Worm (Caenorhabditis elegans) whole organism, late embryonic: Measurements from ENCODE around the gene C13F10.8.
A peak's percentile ranks its signal among the peaks of the same experiment; 100 is the strongest.

Source experiments
- K09A11.1 ChIP-seq: sonication (generic microtip); optimal IDR thresholded peaks from 2 replicates; lab custom pipeline; 2017; ENCODE audit warnings: antibody characterized with exemption, mild to moderate bottlenecking, missing genetic modification characterization, missing compliant biosample characterization; ENCODE audit not compliant: insufficient read depth
- T23F11.4 ChIP-seq: fragments of 200-800 bp; sonication (Bioruptor generic); optimal IDR thresholded peaks from 2 replicates; lab custom pipeline; 2018; ENCODE audit warnings: mild to moderate bottlenecking, missing genetic modification characterization, missing compliant biosample characterization
- Y22D7AL.16 ChIP-seq: sonication (generic microtip); optimal IDR thresholded peaks from 2 replicates; lab custom pipeline; 2016; ENCODE audit warnings: missing genetic modification characterization, missing compliant biosample characterization
- ceh-18 ChIP-seq: sonication (generic microtip); optimal IDR thresholded peaks from 2 replicates; lab custom pipeline; 2016; ENCODE audit warnings: missing genetic modification characterization, missing compliant biosample characterization
- ceh-19 ChIP-seq: fragments of 200-800 bp; sonication (Bioruptor generic); optimal IDR thresholded peaks from 2 replicates; lab custom pipeline; 2018; ENCODE audit warnings: mild to moderate bottlenecking, missing genetic modification characterization, missing compliant biosample characterization
- ceh-2 ChIP-seq: sonication (generic microtip); optimal IDR thresholded peaks from 2 replicates; lab custom pipeline; 2016; ENCODE audit warnings: missing genotype, missing genetic modification characterization, missing compliant biosample characterization
- ceh-22 ChIP-seq: sonication (generic microtip); optimal IDR thresholded peaks from 2 replicates; lab custom pipeline; 2017; ENCODE audit warnings: missing biosample characterization, missing genetic modification characterization
- ceh-24 ChIP-seq: sonication (generic microtip); optimal IDR thresholded peaks from 2 replicates; lab custom pipeline; 2016; ENCODE audit warnings: mild to moderate bottlenecking, missing genetic modification characterization, missing compliant biosample characterization
- ceh-31 ChIP-seq: sonication (generic microtip); optimal IDR thresholded peaks from 2 replicates; lab custom pipeline; 2016; ENCODE audit warnings: missing genetic modification characterization, missing compliant biosample characterization
- ceh-9 ChIP-seq: sonication (generic microtip); optimal IDR thresholded peaks from 2 replicates; lab custom pipeline; 2016; ENCODE audit warnings: mild to moderate bottlenecking, missing genetic modification characterization, inconsistent platforms, missing compliant biosample characterization
- dve-1 ChIP-seq: sonication (generic microtip); optimal IDR thresholded peaks from 2 replicates; lab custom pipeline; 2017; ENCODE audit warnings: antibody characterized with exemption, mild to moderate bottlenecking, missing genetic modification characterization, missing compliant biosample characterization
- elt-2 ChIP-seq: sonication (generic microtip); optimal IDR thresholded peaks from 2 replicates; lab custom pipeline; 2016; ENCODE audit warnings: missing genetic modification reagents, missing genetic modification characterization, missing compliant biosample characterization
- eyg-1 ChIP-seq: sonication (generic microtip); optimal IDR thresholded peaks from 2 replicates; lab custom pipeline; 2016; ENCODE audit warnings: missing genotype, missing genetic modification characterization, missing compliant biosample characterization
- fax-1 ChIP-seq: sonication (generic microtip); optimal IDR thresholded peaks from 2 replicates; lab custom pipeline; 2016; ENCODE audit warnings: missing genotype, missing genetic modification characterization, missing compliant biosample characterization
- fkh-10 ChIP-seq: fragments of 150-350 bp; optimal IDR thresholded peaks from 2 replicates; lab custom pipeline; 2014; ENCODE audit warnings: missing biosample characterization, missing genetic modification reagents, missing genetic modification characterization
- fkh-6 ChIP-seq: sonication (generic microtip); optimal IDR thresholded peaks from 2 replicates; lab custom pipeline; 2016; ENCODE audit warnings: missing genetic modification characterization, missing compliant biosample characterization
- gmeb-2 ChIP-seq: sonication (generic microtip); optimal IDR thresholded peaks from 2 replicates; lab custom pipeline; 2016; ENCODE audit warnings: missing genetic modification characterization, inconsistent platforms, missing compliant biosample characterization
- hlh-15 ChIP-seq: sonication (generic microtip); optimal IDR thresholded peaks from 2 replicates; lab custom pipeline; 2016; ENCODE audit warnings: missing genetic modification characterization, missing compliant biosample characterization
- hlh-8 ChIP-seq: sonication (generic microtip); optimal IDR thresholded peaks from 2 replicates; lab custom pipeline; 2016; ENCODE audit warnings: missing genotype, missing genetic modification characterization, missing compliant biosample characterization
- lim-6 ChIP-seq: sonication (generic microtip); optimal IDR thresholded peaks from 2 replicates; lab custom pipeline; 2016; ENCODE audit warnings: missing genetic modification characterization, missing compliant biosample characterization
- madf-2 ChIP-seq: sonication (generic microtip); optimal IDR thresholded peaks from 2 replicates; lab custom pipeline; 2017; ENCODE audit warnings: missing genetic modification characterization, missing compliant biosample characterization
- mec-3 ChIP-seq: sonication (generic microtip); optimal IDR thresholded peaks from 2 replicates; lab custom pipeline; 2016; ENCODE audit warnings: borderline replicate concordance, missing genetic modification characterization, missing compliant biosample characterization
- nfya-1 ChIP-seq: sonication (generic microtip); optimal IDR thresholded peaks from 2 replicates; lab custom pipeline; 2017; ENCODE audit warnings: missing genetic modification characterization, mild to moderate bottlenecking, missing compliant biosample characterization, antibody characterized with exemption, moderate library complexity
- npax-4 ChIP-seq: sonication (generic microtip); optimal IDR thresholded peaks from 2 replicates; lab custom pipeline; 2016; ENCODE audit warnings: missing genetic modification characterization, missing compliant biosample characterization
- odd-2 ChIP-seq: sonication (generic microtip); optimal IDR thresholded peaks from 2 replicates; lab custom pipeline; 2017; ENCODE audit warnings: antibody characterized with exemption, mild to moderate bottlenecking, missing genetic modification characterization, missing compliant biosample characterization
- pag-3 ChIP-seq: sonication (generic microtip); optimal IDR thresholded peaks from 2 replicates; lab custom pipeline; 2016; ENCODE audit warnings: missing compliant biosample characterization, missing genetic modification characterization, borderline replicate concordance
- pat-9 ChIP-seq: fragments of 200-800 bp; sonication (Bioruptor generic); optimal IDR thresholded peaks from 2 replicates; lab custom pipeline; 2018; ENCODE audit warnings: mild to moderate bottlenecking, missing genetic modification characterization, moderate library complexity, missing compliant biosample characterization
- pqm-1 ChIP-seq: sonication (generic microtip); optimal IDR thresholded peaks from 2 replicates; lab custom pipeline; 2016; ENCODE audit warnings: missing genetic modification characterization, missing compliant biosample characterization
- pros-1 ChIP-seq: fragments of 150-350 bp; optimal IDR thresholded peaks from 2 replicates; lab custom pipeline; 2014; ENCODE audit warnings: missing biosample characterization, missing genetic modification reagents, missing genetic modification characterization
- ref-2 ChIP-seq: sonication (generic microtip); optimal IDR thresholded peaks from 2 replicates; lab custom pipeline; 2016; ENCODE audit warnings: missing genetic modification characterization, missing compliant biosample characterization
- sdc-2 ChIP-seq: sonication (generic microtip); optimal IDR thresholded peaks from 2 replicates; lab custom pipeline; 2016; ENCODE audit warnings: missing genotype, missing genetic modification characterization, missing compliant biosample characterization
- sox-2 ChIP-seq: fragments of 200-800 bp; sonication (Bioruptor generic); IDR thresholded peaks from 2 replicates; pipeline ENCODE4 v1.3.6; 2022; ENCODE audit warnings: missing genetic modification reagents, missing genetic modification characterization, missing compliant biosample characterization
- sox-4 ChIP-seq: sonication (generic microtip); optimal IDR thresholded peaks from 2 replicates; lab custom pipeline; 2017; ENCODE audit warnings: mild to moderate bottlenecking, missing genetic modification characterization, inconsistent platforms, missing compliant biosample characterization
- tbx-2 ChIP-seq: sonication (generic microtip); optimal IDR thresholded peaks from 2 replicates; lab custom pipeline; 2016; ENCODE audit warnings: missing genetic modification characterization, missing compliant biosample characterization
- tbx-7 ChIP-seq: sonication (generic microtip); optimal IDR thresholded peaks from 2 replicates; lab custom pipeline; 2016; ENCODE audit warnings: missing genotype, missing genetic modification characterization, missing compliant biosample characterization
- ttx-3 ChIP-seq: sonication (generic microtip); optimal IDR thresholded peaks from 2 replicates; lab custom pipeline; 2016; ENCODE audit warnings: missing genetic modification reagents, missing genetic modification characterization, missing compliant biosample characterization
- unc-3 ChIP-seq, 2 experiments: fragments of 200-800 bp in 1 of 2; sonication (Bioruptor generic) in 1 of 2; sonication (generic microtip) in 1 of 2; conservative IDR thresholded peaks in 1 of 2; optimal IDR thresholded peaks in 1 of 2; 2 replicates each; pipeline versions ENCODE4 v1.3.6 to Lab custom; 2016 to 2022; ENCODE audit warnings: missing compliant biosample characterization in 2 of 2, missing genetic modification characterization in 2 of 2, missing genetic modification reagents in 1 of 2
- unc-42 ChIP-seq: sonication (generic microtip); optimal IDR thresholded peaks from 2 replicates; lab custom pipeline; 2016; ENCODE audit warnings: missing genotype, missing genetic modification characterization, missing compliant biosample characterization
- ztf-16 ChIP-seq: sonication (generic microtip); optimal IDR thresholded peaks from 2 replicates; lab custom pipeline; 2017; ENCODE audit warnings: missing genetic modification characterization, missing compliant biosample characterization

Gene C13F10.8

ce11 chrV:7223941-7224340 lies 3.1 kb upstream of the C13F10.8 start, which contains the start of gene C13F10.1 (continued):
- no peak for TF ChIP-seq sox-4
- TF ChIP-seq nfya-1 (tag; lab: Kevin White, UChicago) = peak; percentile 22
- TF ChIP-seq K09A11.1 (tag; lab: Kevin White, UChicago) = no peak
- TF ChIP-seq ceh-2 (tag; lab: Kevin White, UChicago) = no peak
- no peak for TF ChIP-seq Y22D7AL.16 (tag; lab: Kevin White, UChicago)
- no peak for TF ChIP-seq dve-1
- TF ChIP-seq tbx-2 (tag; lab: Kevin White, UChicago) = no peak
- no peak for TF ChIP-seq ceh-24 (tag; lab: Kevin White, UChicago)
- TF ChIP-seq madf-2 = no peak
- TF ChIP-seq mec-3 (tag; lab: Kevin White, UChicago) = no peak
- no peak for TF ChIP-seq fkh-6
- no peak for TF ChIP-seq pqm-1 (tag; lab: Kevin White, UChicago)
- no peak for TF ChIP-seq hlh-15
- TF ChIP-seq pros-1 (tag; lab: Kevin White, UChicago) = no peak
- TF ChIP-seq ceh-19 (GFP tag; lab: Kevin White, UChicago) = no peak
- TF ChIP-seq, all 69 proteins: peak for 7

ce11 chrV:7223152-7223551 lies 2.3 kb upstream of the C13F10.8 start, which contains the start of gene C13F10.7:
Gene C13F10.7 (minus strand): TSS chrV:7223252.
- TF ChIP-seq elt-2 (no peak), ceh-18 (tag; lab: Kevin White, UChicago) (no peak), ceh-22 (tag; lab: Kevin White, UChicago) (no peak), fax-1 (no peak), pros-1 (tag; lab: Kevin White, UChicago) (no peak), fkh-6 (no peak), hlh-8 (tag; lab: Kevin White, UChicago) (no peak), sdc-2 (tag; lab: Kevin White, UChicago) (no peak), ceh-9 (no peak), fkh-10 (GFP tag; lab: Kevin White, UChicago) (no peak), lim-6 (tag; lab: Kevin White, UChicago) (no peak), Y22D7AL.16 (tag; lab: Kevin White, UChicago) (no peak), sox-4 (no peak), unc-42 (tag; lab: Kevin White, UChicago) (no peak), ref-2 (tag; lab: Kevin White, UChicago) (no peak), ceh-2 (tag; lab: Kevin White, UChicago) (no peak)

- TF ChIP-seq sox-4 = no peak
- TF ChIP-seq unc-3 (GFP tag; conservative IDR thresholded peaks at IDR 0.05; lab: Robert Waterston, UW) = no peak
- no peak for TF ChIP-seq unc-3 (tag; optimal IDR thresholded peaks at IDR 0.05; lab: Kevin White, UChicago)
- no peak for TF ChIP-seq gmeb-2 (tag; lab: Kevin White, UChicago)
- TF ChIP-seq pat-9 (tag; lab: Kevin White, UChicago) = no peak
- no peak for TF ChIP-seq ceh-2 (tag; lab: Kevin White, UChicago)
Observed at ce11 chrV:7218988-7219387, 1.8 kb downstream of the C13F10.8 start, which contains the start of gene C13F10.5. Gene C13F10.5 (minus strand): TSS chrV:7219088.

ce11 chrV:7216016-7216415 lies 4.8 kb downstream of the C13F10.8 start:
- TF ChIP-seq ttx-3 (tag; lab: Kevin White, UChicago) (no peak), mec-3 (tag; lab: Kevin White, UChicago) (no peak), sdc-2 (tag; lab: Kevin White, UChicago) (no peak), odd-2 (tag; lab: Kevin White, UChicago) (no peak), ceh-18 (tag; lab: Kevin White, UChicago) (peak; percentile 4), T23F11.4 (GFP tag; lab: Kevin White, UChicago) (no peak), ztf-16 (no peak), sox-4 (no peak), tbx-7 (tag; lab: Kevin White, UChicago) (no peak), unc-42 (tag; lab: Kevin White, UChicago) (peak; percentile 23), sox-2 (GFP tag; lab: Robert Waterston, UW) (no peak), ceh-31 (tag; lab: Kevin White, UChicago) (peak; percentile 5), fax-1 (no peak), ceh-9 (no peak), eyg-1 (tag; lab: Kevin White, UChicago) (no peak), lim-6 (tag; lab: Kevin White, UChicago) (no peak), madf-2 (no peak), npax-4 (tag; lab: Kevin White, UChicago) (no peak), pag-3 (tag; lab: Kevin White, UChicago) (no peak)
